Fruit fly (Drosophila melanogaster): ENCODE results near the gene Lint-O.

Gene Lint-O

DNA sequence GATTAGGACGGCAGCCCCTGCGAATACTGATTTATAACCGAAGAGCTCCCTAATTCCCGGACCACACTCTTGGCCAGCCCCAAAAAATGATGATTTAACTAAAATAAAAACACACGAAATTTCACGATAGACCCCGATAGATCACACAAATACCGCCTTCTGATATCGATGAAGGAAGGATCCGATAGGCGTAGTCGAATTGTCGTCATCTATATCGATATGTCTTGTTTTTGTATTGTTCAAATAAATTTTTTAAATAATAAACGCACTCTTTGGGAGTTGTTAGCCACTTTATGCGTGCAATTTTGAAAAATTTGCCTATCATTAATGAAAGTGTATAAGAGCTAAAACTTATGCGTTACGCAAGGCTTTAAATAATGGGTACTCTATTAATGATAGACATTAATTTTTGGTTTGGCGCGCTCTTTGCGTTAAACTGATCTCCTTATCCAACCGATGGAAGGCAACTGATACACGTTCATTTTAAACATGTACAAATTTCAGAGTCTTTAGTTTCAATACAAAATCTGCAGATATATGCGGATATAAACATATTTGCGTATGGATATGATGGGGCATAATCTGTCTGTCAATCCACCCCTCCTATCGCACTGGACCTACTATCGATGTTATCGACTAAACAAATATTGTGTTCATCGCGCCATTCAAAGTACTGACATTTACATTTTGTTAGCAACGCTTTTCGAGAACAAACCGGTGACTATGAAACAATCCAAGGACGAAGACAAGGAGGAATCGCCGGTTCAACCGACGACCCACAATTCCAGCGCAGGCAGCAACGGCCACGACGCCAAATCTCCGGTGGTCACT, at the start of gene Lint-O, which contains the start of gene Spg7:
Gene Lint-O, plus strand, starts transcription at position 638 of the 831 bp plus-strand sequence.
Gene Spg7, minus strand, starts transcription at position 148 of the 831 bp plus-strand sequence.
- peak; percentile 70 for TF ChIP-seq fkh (GFP tag; optimal IDR thresholded peaks at IDR 0.05)
- no peak for TF ChIP-seq Sox15 (GFP tag; optimal IDR thresholded peaks at IDR 0.05)
- TF ChIP-seq OdsH (GFP tag; optimal IDR thresholded peaks at IDR 0.05), result no peak
- no peak for TF ChIP-seq Met (GFP tag; optimal IDR thresholded peaks at IDR 0.05)

DNA sequence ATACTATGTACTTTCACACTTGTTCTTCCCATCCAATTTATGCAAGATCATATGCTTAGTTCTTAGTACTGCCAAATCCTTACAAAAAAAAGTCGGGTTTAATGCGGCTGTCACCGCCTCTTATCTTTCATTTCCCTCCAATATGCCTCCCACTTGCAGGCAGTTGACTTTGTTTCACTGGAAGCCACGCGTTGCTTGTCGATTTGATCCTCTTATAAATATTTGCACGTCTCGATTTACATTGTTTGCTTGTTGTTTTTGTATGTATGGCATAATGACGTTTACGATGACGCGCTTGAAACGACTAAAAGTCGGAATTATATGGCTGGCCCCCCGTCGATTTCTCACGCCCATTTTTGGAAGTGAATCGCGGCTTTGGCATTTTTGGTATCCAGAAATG, 49.5 kb upstream of the Lint-O start:
- TF ChIP-seq CG1621 (tag; optimal IDR thresholded peaks at IDR 0.05), result no peak
- no peak for TF ChIP-seq pdm3 (GFP tag; optimal IDR thresholded peaks at IDR 0.05)
- TF ChIP-seq CG15336 (GFP tag; IDR thresholded peaks at IDR 0.05), result no peak
- TF ChIP-seq cyc (GFP tag; optimal IDR thresholded peaks at IDR 0.05), result no peak
- TF ChIP-seq dsx (GFP tag; optimal IDR thresholded peaks at IDR 0.05; ENCODE audit: poor library complexity, severe bottlenecking), result peak; percentile 53
- TF ChIP-seq fkh (GFP tag; optimal IDR thresholded peaks at IDR 0.05), result peak; percentile 24
- no peak for TF ChIP-seq Smox (GFP tag; optimal IDR thresholded peaks at IDR 0.05)
- TF ChIP-seq CG3919 (GFP tag; optimal IDR thresholded peaks at IDR 0.05), result no peak
- no peak for TF ChIP-seq CG4318 (GFP tag; optimal IDR thresholded peaks at IDR 0.05)
- peak in 1 of 2 experiments; percentile 41 for TF ChIP-seq ss (GFP tag; optimal IDR thresholded peaks at IDR 0.05)
- TF ChIP-seq svp (GFP tag), result peak; percentile 77
- no peak for TF ChIP-seq Hr39 (GFP tag; optimal IDR thresholded peaks at IDR 0.05)
- TF ChIP-seq CG8632 (GFP tag; optimal IDR thresholded peaks at IDR 0.05), result no peak
- TF ChIP-seq CG6854 (GFP tag; optimal IDR thresholded peaks at IDR 0.05), result peak; percentile 52
- TF ChIP-seq Lpt (GFP tag; optimal IDR thresholded peaks at IDR 0.05), result no peak
- no peak for TF ChIP-seq Blimp-1 (GFP tag; optimal IDR thresholded peaks at IDR 0.05)
- TF ChIP-seq CG34406 (GFP tag; optimal IDR thresholded peaks at IDR 0.05), result no peak
- no peak for TF ChIP-seq Sox102F (GFP tag; optimal IDR thresholded peaks at IDR 0.05)
- no peak for TF ChIP-seq CG6808 (GFP tag; optimal IDR thresholded peaks at IDR 0.05)
- TF ChIP-seq Met (GFP tag; optimal IDR thresholded peaks at IDR 0.05), result peak; percentile 14
- peak; percentile 29; the same call in 1 of the 3 replicates for TF ChIP-seq CG6163 (GFP tag; IDR thresholded peaks at IDR 0.05)
- no peak for TF ChIP-seq CG7368 (GFP tag; optimal IDR thresholded peaks at IDR 0.05)
- no peak for TF ChIP-seq CG8319 (GFP tag; optimal IDR thresholded peaks at IDR 0.05)
- no peak for TF ChIP-seq spab (GFP tag; optimal IDR thresholded peaks at IDR 0.05)
- no peak for TF ChIP-seq fd85E (GFP tag; optimal IDR thresholded peaks at IDR 0.05)
- TF ChIP-seq CG6792 (GFP tag; optimal IDR thresholded peaks at IDR 0.05), result no peak
- no peak for TF ChIP-seq Sox15 (GFP tag; optimal IDR thresholded peaks at IDR 0.05)
- no peak for TF ChIP-seq Eip93F (GFP tag; optimal IDR thresholded peaks at IDR 0.05)
- TF ChIP-seq fd59A (GFP tag; optimal IDR thresholded peaks at IDR 0.05), result no peak
- TF ChIP-seq CG11762 (GFP tag; optimal IDR thresholded peaks at IDR 0.05; ENCODE audit: insufficient read depth), result no peak
- peak; percentile 26 for TF ChIP-seq Eip78C (GFP tag)

DNA sequence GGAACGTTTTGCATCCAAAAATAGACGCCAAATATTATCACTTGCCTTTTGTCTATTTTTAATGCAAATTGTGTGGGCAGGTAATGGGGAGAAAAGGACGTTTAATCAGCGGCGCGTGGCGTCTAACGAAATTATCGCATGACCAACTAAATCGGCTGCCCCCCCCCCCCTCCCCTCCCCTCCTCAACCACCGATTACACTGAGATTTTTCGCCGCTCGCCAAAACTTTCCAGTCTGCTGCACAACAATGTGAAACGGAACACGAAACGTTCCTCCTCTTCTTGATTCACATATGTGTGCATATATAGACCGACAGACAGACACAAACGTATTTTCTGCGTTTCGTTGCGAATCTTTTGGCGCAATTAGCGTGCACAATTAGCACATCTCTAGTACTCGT, 47.4 kb upstream of the Lint-O start:
- TF ChIP-seq CG6808 (GFP tag; optimal IDR thresholded peaks at IDR 0.05), result no peak
- no peak for TF ChIP-seq CG10669 (GFP tag; optimal IDR thresholded peaks at IDR 0.05)
- TF ChIP-seq Lpt (GFP tag; optimal IDR thresholded peaks at IDR 0.05), result no peak
- TF ChIP-seq CG1621 (tag; optimal IDR thresholded peaks at IDR 0.05), result no peak
- TF ChIP-seq vri (GFP tag; optimal IDR thresholded peaks at IDR 0.05), result no peak
- TF ChIP-seq CG8632 (GFP tag; optimal IDR thresholded peaks at IDR 0.05), result no peak

Measured in whole organism, prepupa.